Fruit fly (Drosophila melanogaster): ENCODE data around the gene snk.

DNA sequence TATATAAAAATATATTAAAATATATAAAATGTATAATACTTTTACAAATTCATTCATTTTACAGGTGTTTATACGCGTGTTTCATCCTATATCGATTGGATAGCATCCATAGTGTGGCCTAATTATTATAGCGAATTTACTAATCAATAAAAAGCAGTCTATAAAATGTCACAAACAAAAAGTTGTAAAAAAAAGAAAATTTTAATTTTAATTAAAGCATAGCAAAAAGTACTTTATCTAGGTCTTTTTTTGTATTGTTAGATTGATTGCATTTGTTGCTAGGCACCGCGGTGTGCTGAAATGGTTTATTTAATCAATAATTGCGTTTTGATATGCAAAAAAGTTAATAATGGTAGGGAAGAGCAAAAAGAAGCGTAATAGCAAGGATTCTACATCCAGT, 1.3 kb upstream of the snk start, which contains the start of gene CG45122:
- TF ChIP-seq Mnt (GFP tag; optimal IDR thresholded peaks at IDR 0.05) (no peak), cic (GFP tag; optimal IDR thresholded peaks at IDR 0.05) (no peak), Clk (GFP tag; optimal IDR thresholded peaks at IDR 0.05) (no peak), CG11617 (GFP tag; optimal IDR thresholded peaks at IDR 0.05) (no peak), CG5204 (GFP tag; optimal IDR thresholded peaks at IDR 0.05) (no peak), CG7045 (GFP tag; optimal IDR thresholded peaks at IDR 0.05) (no peak), ovo (GFP tag; optimal IDR thresholded peaks at IDR 0.05) (no peak), kay (GFP tag; ENCODE audit: borderline replicate concordance) (no peak), pad (GFP tag; optimal IDR thresholded peaks at IDR 0.05) (no peak), cnc (optimal IDR thresholded peaks at IDR 0.05) (no peak), CG33017 (tag; optimal IDR thresholded peaks at IDR 0.05) (no peak), CG7101 (tag; optimal IDR thresholded peaks at IDR 0.05) (no peak)

Measured in whole organism, adult.